Fruit fly (Drosophila melanogaster) S2 (cell line): Measurements from ENCODE around the gene UBL3.

Experiments used
- CG8478 ChIP-seq: fragments of >200 bp; optimal IDR thresholded peaks from 2 replicates; lab custom pipeline; 2018
- CTCF ChIP-seq, 2 experiments: fragments of >200 bp; optimal IDR thresholded peaks; 2 replicates each; lab custom pipeline; 2018

Gene UBL3

DNA sequence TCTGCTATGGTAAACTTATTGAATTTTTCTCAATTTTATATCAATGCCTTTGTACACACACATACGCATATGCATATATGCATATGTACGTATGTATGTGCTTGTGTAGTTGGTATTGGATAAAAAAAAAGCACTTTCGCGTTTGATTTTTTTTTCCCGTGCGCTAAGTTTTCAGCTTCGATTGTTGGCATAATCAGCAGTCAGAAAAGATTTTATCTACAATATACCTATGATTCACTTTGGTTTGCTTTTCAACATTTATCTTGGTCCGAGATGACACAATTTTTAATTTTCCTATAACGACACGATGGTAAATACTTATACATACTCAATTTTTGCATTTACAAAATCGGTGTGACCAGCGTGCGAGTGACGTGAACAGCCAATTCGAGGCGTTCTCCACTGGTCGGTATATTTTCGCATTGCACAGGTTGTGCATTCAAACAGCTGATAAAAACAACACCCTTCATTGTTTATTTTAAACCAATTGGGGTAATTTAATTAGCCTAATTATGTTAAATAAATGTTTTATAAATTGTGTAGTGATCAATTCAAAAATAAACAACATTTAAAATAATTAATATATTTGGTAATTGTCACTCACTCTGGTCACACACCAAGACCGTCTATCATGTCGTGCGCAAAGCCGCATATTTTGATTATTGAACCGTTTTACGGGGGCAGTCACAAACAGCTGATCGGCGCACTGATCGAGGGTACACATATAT, at the start of gene UBL3, which contains the start of gene CG15914:
TSS of gene UBL3 (minus strand) at position 361 of the 728 bp plus-strand sequence.
TSS of gene CG15914 (plus strand) at position 607 of the 728 bp plus-strand sequence.
- TF ChIP-seq CTCF (optimal IDR thresholded peaks at IDR 0.05; lab: Kevin White, UChicago) (no peak), CG8478 (lab: Kevin White, UChicago) (no peak)

dm6 chrX:15893732-15894264, 40.8 kb upstream of the UBL3 start:
- TF ChIP-seq CTCF (optimal IDR thresholded peaks at IDR 0.05; lab: Kevin White, UChicago) (no peak), CG8478 (lab: Kevin White, UChicago) (no peak)

dm6 chrX:15891606-15892345, 38.8 kb upstream of the UBL3 start, which contains the start of gene shi:
TSS of gene shi (plus strand) at chrX:15892116.
- TF ChIP-seq CG8478 (lab: Kevin White, UChicago) (no peak), CTCF (optimal IDR thresholded peaks at IDR 0.05; lab: Kevin White, UChicago) (no peak)

dm6 chrX:15889780-15890608, 37.0 kb upstream of the UBL3 start, which contains the start of the genes MSBP and CG15916:
TSS of gene MSBP (minus strand) at chrX:15890109.
TSS of gene CG15916 (plus strand) at chrX:15890589.
- no peak for TF ChIP-seq CG8478 (lab: Kevin White, UChicago)
- no peak for TF ChIP-seq CTCF (optimal IDR thresholded peaks at IDR 0.05; lab: Kevin White, UChicago)

- TF ChIP-seq CTCF (optimal IDR thresholded peaks at IDR 0.05; lab: Kevin White, UChicago) (no peak), CG8478 (lab: Kevin White, UChicago) (no peak)
Measured at dm6 chrX:15888763-15889162, 35.8 kb upstream of the UBL3 start.

DNA sequence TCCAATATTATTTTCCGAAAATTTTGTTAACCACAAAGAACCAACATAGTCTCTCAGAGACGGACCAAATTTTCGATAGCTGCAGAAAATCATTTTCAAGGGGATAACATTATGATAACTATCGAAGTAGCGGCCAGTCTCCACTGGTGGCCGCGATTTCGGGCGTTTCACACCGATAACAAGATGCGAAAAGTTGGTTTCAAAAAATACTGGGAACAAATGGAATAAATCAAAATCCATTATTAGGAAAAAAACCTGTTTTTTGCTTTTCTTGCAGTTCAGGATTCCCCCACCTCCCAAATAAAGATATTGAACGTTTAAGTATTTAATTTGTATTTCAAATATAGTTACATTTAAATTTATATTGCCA, 34.3 kb upstream of the UBL3 start, which contains the start of gene tay:
TSS of gene tay (minus strand) at position 65 of the 370 bp plus-strand sequence.
- TF ChIP-seq CG8478 (lab: Kevin White, UChicago) (no peak), CTCF (optimal IDR thresholded peaks at IDR 0.05; lab: Kevin White, UChicago) (peak in 1 of 2 experiments; percentile 33)

DNA sequence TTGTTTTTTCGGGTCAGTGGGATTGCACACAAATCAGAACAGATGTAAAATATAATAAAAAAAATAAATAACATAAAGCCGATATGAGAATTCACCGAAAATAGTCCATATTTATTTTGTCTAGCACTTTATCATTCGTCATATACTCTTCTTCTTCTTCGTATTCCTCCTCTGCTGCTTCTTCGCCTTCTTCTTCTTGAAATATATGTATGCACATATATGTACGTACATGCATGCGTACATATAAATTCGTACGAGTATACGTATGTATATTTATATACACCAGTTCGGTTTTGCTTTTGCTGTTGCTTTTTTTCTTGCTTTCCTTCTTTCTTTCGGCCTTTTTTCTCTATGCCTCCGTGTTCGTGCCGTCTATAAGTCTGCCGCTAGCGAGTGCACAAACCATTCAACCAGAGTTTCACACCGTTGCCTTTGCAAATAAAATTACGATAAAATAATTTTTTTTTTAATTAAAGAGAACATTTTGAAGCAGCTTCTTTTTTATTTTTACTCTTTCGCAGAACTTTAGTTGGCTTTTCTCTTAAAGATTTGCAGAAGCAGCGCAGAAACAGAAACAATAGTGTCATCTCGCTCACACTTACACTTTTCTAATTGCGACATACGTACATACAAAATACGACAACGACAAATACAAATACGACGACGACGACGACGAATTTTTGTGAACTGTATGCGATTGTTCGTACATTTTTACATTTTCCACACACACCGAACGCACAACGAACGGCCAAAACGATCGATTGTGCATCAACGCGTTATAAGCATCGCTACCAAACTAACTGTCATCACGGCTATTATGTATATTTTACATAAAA, 33.7 kb upstream of the UBL3 start:
- peak in 1 of 2 experiments; percentile 3 for TF ChIP-seq CTCF (optimal IDR thresholded peaks at IDR 0.05; lab: Kevin White, UChicago)
- TF ChIP-seq CG8478 (lab: Kevin White, UChicago), result no peak

DNA sequence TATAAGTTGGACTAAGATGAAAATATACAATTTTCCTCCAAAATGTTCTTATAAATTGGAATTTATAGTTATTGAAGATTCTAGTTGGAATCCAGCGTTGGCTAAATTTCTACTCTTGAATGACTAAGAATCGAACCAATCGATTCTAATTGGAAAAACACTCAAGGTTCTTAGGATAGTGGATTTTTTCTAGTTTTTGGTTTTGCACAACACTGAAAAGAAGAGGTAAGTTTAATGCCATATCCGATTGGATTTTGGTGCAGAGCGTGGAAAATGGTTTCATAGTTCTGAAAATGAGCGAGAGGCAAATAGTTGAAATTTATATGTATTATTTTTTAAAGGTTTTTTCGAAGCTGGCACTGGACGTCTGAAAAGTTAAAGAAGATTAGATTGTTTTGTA, 22.6 kb upstream of the UBL3 start:
- no peak for TF ChIP-seq CTCF (optimal IDR thresholded peaks at IDR 0.05; lab: Kevin White, UChicago)
- TF ChIP-seq CG8478 (lab: Kevin White, UChicago), result no peak

- no peak for TF ChIP-seq CTCF (optimal IDR thresholded peaks at IDR 0.05; lab: Kevin White, UChicago)
- no peak for TF ChIP-seq CG8478 (lab: Kevin White, UChicago)
Measured at dm6 chrX:15874437-15874836, 21.5 kb upstream of the UBL3 start.

DNA sequence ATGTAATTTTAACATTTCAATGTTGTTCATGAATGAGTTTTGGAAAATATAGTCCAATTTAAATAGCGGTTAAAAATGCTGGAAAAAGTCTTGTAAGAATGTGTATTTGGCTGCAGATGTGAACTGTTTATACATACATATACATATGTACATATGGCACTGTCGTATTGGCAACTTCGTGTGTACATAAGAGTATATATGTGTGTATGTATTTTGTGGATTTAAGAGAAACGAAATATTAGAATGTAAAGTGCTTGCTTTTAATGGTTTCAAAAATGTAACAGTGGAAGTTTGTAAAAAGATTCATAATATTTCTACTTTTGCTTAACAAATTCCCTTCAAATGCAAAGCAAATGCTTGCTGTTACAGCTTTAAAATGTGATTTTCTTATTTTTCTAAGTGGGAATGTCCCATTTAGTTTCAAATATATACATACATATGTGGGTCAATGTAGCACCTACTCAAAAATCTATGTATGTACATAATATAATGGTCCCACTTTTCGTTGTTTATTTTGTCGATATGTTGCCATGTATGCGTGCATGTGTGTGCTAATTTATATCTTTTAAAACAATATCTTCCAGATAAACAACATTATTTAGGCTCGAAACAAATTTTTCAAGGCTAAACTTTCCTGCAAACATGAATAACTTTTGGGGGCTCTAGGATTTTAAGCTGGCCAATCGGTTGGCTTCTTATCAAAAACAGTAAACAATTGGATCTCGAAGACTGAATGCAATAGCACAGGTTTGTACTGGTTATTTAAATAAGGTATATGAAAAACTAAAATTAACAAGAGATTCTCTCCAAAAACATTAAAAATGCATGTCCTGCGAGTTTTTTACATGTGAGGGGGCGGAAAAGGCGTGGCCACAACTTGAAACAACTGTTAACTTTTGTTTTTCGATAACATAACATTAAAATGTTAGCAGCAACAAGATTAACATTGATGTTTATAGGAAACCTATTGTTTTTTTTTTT, 18.1 kb upstream of the UBL3 start:
- no peak for TF ChIP-seq CG8478 (lab: Kevin White, UChicago)
- TF ChIP-seq CTCF (optimal IDR thresholded peaks at IDR 0.05; lab: Kevin White, UChicago), result no peak

dm6 chrX:15869843-15870242, 16.9 kb upstream of the UBL3 start, which contains the start of gene CG16952:
TSS of gene CG16952 (plus strand) at chrX:15870183.
- no peak for TF ChIP-seq CG8478 (lab: Kevin White, UChicago)
- no peak for TF ChIP-seq CTCF (optimal IDR thresholded peaks at IDR 0.05; lab: Kevin White, UChicago)

DNA sequence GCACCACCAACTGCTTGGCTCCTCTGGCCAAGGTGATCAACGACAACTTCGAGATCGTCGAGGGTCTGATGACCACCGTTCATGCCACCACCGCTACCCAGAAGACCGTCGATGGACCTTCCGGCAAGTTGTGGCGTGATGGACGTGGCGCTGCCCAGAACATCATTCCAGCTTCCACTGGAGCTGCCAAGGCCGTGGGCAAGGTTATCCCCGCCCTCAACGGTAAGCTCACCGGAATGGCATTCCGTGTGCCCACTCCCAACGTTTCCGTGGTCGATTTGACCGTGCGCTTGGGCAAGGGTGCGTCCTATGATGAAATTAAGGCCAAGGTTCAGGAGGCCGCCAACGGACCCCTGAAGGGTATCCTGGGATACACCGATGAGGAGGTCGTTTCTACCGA, 15.8 kb upstream of the UBL3 start:
- TF ChIP-seq CTCF (optimal IDR thresholded peaks at IDR 0.05; lab: Kevin White, UChicago) (no peak), CG8478 (lab: Kevin White, UChicago) (no peak)
